Worm (Caenorhabditis elegans) whole organism, mixed stage, embryonic: ENCODE results near the gene F35H8.2.

Experiments
- ceh-39 ChIP-seq: fragments of 150-350 bp; optimal IDR thresholded peaks from 2 replicates; lab custom pipeline; 2014; ENCODE audit warnings: missing biosample characterization, missing genetic modification characterization
- ceh-43 ChIP-seq: fragments of 200-800 bp; sonication (Bioruptor generic); optimal IDR thresholded peaks from 2 replicates; lab custom pipeline; 2018; ENCODE audit warnings: mild to moderate bottlenecking, missing genetic modification characterization, moderate library complexity, missing compliant biosample characterization
- ces-1 ChIP-seq: fragments of 150-350 bp; optimal IDR thresholded peaks from 2 replicates; lab custom pipeline; 2014; ENCODE audit warnings: missing biosample characterization, missing genetic modification reagents, missing genetic modification characterization
- cnd-1 ChIP-seq: fragments of 200-800 bp; sonication (Bioruptor generic); optimal IDR thresholded peaks from 2 replicates; lab custom pipeline; 2018; ENCODE audit warnings: mild to moderate bottlenecking, missing genetic modification characterization, missing compliant biosample characterization
- nhr-12 ChIP-seq: fragments of 150-350 bp; optimal IDR thresholded peaks from 2 replicates; lab custom pipeline; 2014; ENCODE audit warnings: missing biosample characterization, missing genetic modification characterization
- nhr-28 ChIP-seq: fragments of 150-350 bp; optimal IDR thresholded peaks from 2 replicates; lab custom pipeline; 2014; ENCODE audit warnings: missing biosample characterization, missing genetic modification characterization
- pha-4 ChIP-seq: fragments of 150-350 bp; optimal IDR thresholded peaks from 2 replicates; lab custom pipeline; 2018; ENCODE audit warnings: missing biosample characterization, missing genetic modification reagents, missing genetic modification characterization
- sem-2 ChIP-seq: fragments of 200-800 bp; sonication (Bioruptor generic); optimal IDR thresholded peaks from 2 replicates; lab custom pipeline; 2018; ENCODE audit warnings: mild to moderate bottlenecking, missing genetic modification characterization, missing compliant biosample characterization
- snpc-4 ChIP-seq: fragments of 150-350 bp; optimal IDR thresholded peaks from 2 replicates; lab custom pipeline; 2014; ENCODE audit warnings: missing biosample characterization, missing genetic modification characterization
- unc-39 ChIP-seq: fragments of 150-350 bp; optimal IDR thresholded peaks from 2 replicates; lab custom pipeline; 2014; ENCODE audit warnings: missing biosample characterization, missing genetic modification characterization
- unc-62 ChIP-seq: fragments of 150-350 bp; optimal IDR thresholded peaks from 2 replicates; lab custom pipeline; 2014; ENCODE audit warnings: missing biosample characterization, missing genetic modification reagents, missing genetic modification characterization
- ztf-11 ChIP-seq: fragments of 150-350 bp; optimal IDR thresholded peaks from 2 replicates; lab custom pipeline; 2014; ENCODE audit warnings: missing biosample characterization, missing genetic modification characterization

DNA sequence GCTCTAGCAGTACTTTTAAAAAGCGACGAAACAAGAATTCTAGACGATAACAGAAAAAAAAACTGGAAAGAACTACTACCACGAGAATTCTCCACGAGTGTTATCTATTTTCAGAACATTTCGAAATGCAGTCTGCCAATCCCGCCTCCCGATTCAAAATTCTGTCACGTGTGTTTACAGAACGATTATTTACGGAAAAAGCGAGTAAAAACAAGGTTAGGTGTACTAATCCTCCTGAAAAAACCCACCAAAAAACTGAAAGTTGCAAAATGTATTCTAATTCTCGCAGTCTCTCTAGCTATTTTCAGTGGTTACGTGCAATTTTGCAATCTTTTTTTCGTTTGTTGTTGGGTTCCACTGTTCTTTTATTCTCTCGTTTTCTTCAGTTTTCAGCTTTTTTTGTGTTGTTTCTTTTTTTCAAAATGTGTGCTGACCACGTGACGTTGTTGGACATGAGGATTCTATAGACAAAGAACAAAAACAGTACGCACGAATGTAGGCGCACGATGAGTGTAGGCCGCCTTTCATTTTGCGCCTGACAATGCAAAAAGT, 51.3 kb downstream of the F35H8.2 start:
- TF ChIP-seq ztf-11 (tag; lab: Kevin White, UChicago) (no peak), ceh-43 (GFP tag; lab: Kevin White, UChicago) (no peak), pha-4 (no peak), snpc-4 (tag; lab: Kevin White, UChicago) (no peak), sem-2 (GFP tag; lab: Kevin White, UChicago) (no peak), ceh-39 (tag; lab: Kevin White, UChicago) (no peak), unc-39 (tag; lab: Kevin White, UChicago) (no peak), unc-62 (GFP tag; lab: Kevin White, UChicago) (no peak), nhr-12 (tag; lab: Kevin White, UChicago) (no peak), nhr-28 (tag; lab: Kevin White, UChicago) (no peak), ces-1 (GFP tag; lab: Kevin White, UChicago) (no peak), cnd-1 (tag; lab: Kevin White, UChicago) (no peak)
